Worm (Caenorhabditis elegans): ENCODE results near the gene gex-2.

The gex-2 gene

DNA sequence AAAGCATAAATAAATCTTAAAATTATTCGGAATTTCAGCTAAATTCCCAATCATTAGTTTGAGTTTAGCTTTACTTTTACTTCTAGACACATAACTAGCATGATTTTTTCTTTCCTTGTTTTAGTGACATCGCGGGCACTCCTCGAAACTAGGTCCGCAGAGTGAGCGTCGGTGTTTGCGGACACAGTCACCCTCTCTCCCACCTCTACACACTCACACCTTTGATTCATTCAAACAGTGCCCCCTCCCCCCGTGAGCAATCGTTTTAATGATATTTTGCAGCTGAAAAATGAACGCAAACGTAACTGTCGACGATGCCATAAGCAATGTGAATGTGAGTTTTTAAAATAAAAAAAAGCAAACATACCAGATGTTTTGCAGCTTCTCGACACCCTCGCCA lies at the start of gene gex-2:
TSS of gene gex-2 (plus strand) at position 283 of the 400 bp plus-strand sequence.
- TF ChIP-seq bed-1 (GFP tag; IDR thresholded peaks at IDR 0.05) (no peak), dpl-1 (GFP tag; optimal IDR thresholded peaks at IDR 0.05) (no peak), mcd-1 (GFP tag; IDR thresholded peaks at IDR 0.05) (0 out of 2 replicates have a peak, but pooled peaks have one; percentile 19), nhr-80 (tag; optimal IDR thresholded peaks at IDR 0.05) (peak; percentile 10), madf-8 (GFP tag; conservative IDR thresholded peaks at IDR 0.05) (no peak)

DNA sequence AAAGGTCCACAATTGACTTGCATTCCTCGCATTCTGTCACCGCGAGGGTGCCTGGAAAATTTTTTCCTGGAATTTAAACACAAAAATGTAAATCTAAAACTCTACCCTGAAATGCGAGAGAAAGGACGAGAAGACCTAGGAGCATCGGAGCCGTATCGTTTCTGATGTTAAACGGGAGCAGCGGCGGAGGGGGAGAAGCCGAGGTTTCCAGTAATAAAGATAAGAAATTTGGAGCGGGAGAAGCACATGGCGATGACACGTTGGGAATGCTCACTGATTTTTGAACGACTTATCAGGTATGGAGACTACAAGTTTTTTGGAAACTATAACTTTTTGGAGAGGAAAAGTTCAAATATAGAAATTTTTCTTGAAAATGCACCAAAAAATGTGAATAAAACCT lies 49.0 kb upstream of the gex-2 start, which contains the start of gene asm-3:
TSS of gene asm-3 (minus strand) at position 215 of the 400 bp plus-strand sequence.
- TF ChIP-seq rpc-1 (optimal IDR thresholded peaks at IDR 0.05) (no peak), rpc-1 (tag; optimal IDR thresholded peaks at IDR 0.05) (no peak), nhr-80 (tag; optimal IDR thresholded peaks at IDR 0.05) (peak; percentile 89)

DNA sequence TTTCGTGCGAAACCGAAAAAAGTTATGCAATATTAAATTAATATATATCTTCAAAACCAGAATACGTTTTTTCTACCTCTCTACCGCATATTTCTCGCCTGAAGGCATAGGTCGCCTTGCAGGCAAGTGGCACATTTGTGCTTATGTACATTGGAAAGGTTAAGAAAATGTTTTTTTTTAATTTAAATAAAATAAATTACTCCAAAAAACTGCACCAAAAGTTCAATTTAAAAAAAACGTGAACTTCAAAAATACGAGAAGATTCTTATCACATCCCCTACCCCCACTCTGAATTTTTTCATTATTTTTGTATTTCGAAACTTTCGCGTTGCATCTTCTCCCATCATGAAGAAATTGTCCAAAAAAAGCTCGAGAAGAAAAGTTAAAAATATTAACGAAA lies 48.2 kb upstream of the gex-2 start, which contains the start of gene W03G1.2:
TSS of gene W03G1.2 (plus strand) at position 301 of the 400 bp plus-strand sequence.
- TF ChIP-seq unc-130 (GFP tag; optimal IDR thresholded peaks at IDR 0.05): no peak
- no peak for TF ChIP-seq T07F8.4 (tag; optimal IDR thresholded peaks at IDR 0.05)
- TF ChIP-seq attf-5 (GFP tag; optimal IDR thresholded peaks at IDR 0.05): no peak
- TF ChIP-seq rec-8 (tag; optimal IDR thresholded peaks at IDR 0.05): no peak
- no peak for TF ChIP-seq lin-35 (GFP tag; optimal IDR thresholded peaks at IDR 0.05)
- no peak for TF ChIP-seq D2030.7 (GFP tag; IDR thresholded peaks at IDR 0.05)
- no peak for TF ChIP-seq hsf-1 (GFP tag; IDR thresholded peaks at IDR 0.05)
- no peak for TF ChIP-seq ztf-25 (GFP tag; IDR thresholded peaks at IDR 0.05)

DNA sequence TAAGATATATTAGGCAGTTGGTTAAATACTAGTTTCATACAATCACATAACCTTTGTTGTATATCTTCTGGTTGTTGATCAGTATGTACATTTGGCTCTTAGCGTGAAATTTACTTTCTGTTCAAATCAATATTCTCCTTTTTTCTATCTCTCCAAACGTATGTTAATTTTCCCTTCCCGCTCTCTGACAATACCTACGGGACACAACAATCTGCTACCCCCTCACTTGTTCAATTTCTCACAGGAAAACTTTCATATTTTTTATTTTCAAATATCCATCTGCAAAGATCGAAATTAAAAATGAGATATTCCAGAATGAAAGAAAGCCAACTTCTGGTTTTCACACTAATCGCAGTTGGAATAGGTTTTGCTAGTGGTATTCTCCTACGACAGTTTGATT lies 40.7 kb upstream of the gex-2 start, which contains the start of gene glt-7:
TSS of gene glt-7 (plus strand) at position 301 of the 400 bp plus-strand sequence.
- no peak for TF ChIP-seq ekl-4 (GFP tag; IDR thresholded peaks at IDR 0.05)
- TF ChIP-seq die-1 (tag; optimal IDR thresholded peaks at IDR 0.05): no peak
- no peak for TF ChIP-seq zfh-2 (GFP tag; conservative IDR thresholded peaks at IDR 0.05)
- TF ChIP-seq fkh-3 (tag; optimal IDR thresholded peaks at IDR 0.05): no peak
- no peak for TF ChIP-seq nhr-179 (tag; optimal IDR thresholded peaks at IDR 0.05)
- no peak for TF ChIP-seq F52B5.7 (tag; optimal IDR thresholded peaks at IDR 0.05)
- TF ChIP-seq nhr-27 (tag; optimal IDR thresholded peaks at IDR 0.05): no peak
- TF ChIP-seq lin-26 (GFP tag; IDR thresholded peaks at IDR 0.05): no peak
- no peak for TF ChIP-seq snpc-1.1 (tag; optimal IDR thresholded peaks at IDR 0.05; ENCODE audit: insufficient read depth)

DNA sequence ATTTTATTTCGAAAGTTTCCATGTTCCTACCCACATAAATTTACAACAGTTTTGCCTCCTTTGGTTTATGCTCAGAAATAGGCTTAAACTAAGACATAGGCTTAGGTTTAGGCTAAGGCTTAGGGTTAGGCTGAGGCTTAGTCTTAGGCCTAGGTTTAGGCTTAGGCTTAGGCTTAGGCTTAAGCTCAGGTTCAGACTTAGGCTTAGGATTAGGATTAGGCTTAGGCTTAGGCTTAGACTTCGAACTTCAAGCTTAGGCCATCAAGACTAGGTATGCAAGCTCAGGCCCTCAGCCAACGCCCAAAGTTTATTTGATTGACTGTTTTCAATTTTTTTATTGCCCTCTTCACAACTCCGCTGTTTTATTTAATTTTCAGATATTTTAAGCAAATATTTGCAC lies 26.7 kb upstream of the gex-2 start:
- TF ChIP-seq akir-1 (GFP tag; optimal IDR thresholded peaks at IDR 0.05) (no peak), attf-5 (GFP tag; optimal IDR thresholded peaks at IDR 0.05) (no peak), ztf-18 (tag; optimal IDR thresholded peaks at IDR 0.05) (no peak), gei-17 (GFP tag; optimal IDR thresholded peaks at IDR 0.05) (no peak), ekl-4 (GFP tag; IDR thresholded peaks at IDR 0.05) (no peak), cebp-1 (GFP tag; IDR thresholded peaks at IDR 0.05) (no peak), cebp-1 (tag; optimal IDR thresholded peaks at IDR 0.05) (no peak), unc-130 (GFP tag; optimal IDR thresholded peaks at IDR 0.05) (no peak), atf-7 (tag; optimal IDR thresholded peaks at IDR 0.05) (no peak), madf-10 (tag; optimal IDR thresholded peaks at IDR 0.05) (no peak), K12H6.12 (tag; optimal IDR thresholded peaks at IDR 0.05) (no peak), ztf-28 (GFP tag; IDR thresholded peaks at IDR 0.05) (no peak), hmg-1.2 (GFP tag; IDR thresholded peaks at IDR 0.05) (no peak), T26A5.8 (tag; optimal IDR thresholded peaks at IDR 0.05) (no peak), rpc-1 (optimal IDR thresholded peaks at IDR 0.05) (no peak), rpc-1 (tag; optimal IDR thresholded peaks at IDR 0.05) (no peak), snpc-1.3 (tag; optimal IDR thresholded peaks at IDR 0.05; ENCODE audit: insufficient read depth) (no peak), sdz-38 (tag; optimal IDR thresholded peaks at IDR 0.05) (no peak), attf-3 (GFP tag; conservative IDR thresholded peaks at IDR 0.05) (no peak)

Data from whole organism, young adult.